Fruit fly (Drosophila melanogaster) whole organism, embryonic: Measurements from ENCODE around the gene Cks30A.
A peak's percentile ranks its signal among the peaks of the same experiment; 100 is the strongest.

Source experiments
- ATbp ChIP-seq: fragments of 200-800 bp; sonication (Bioruptor generic); optimal IDR thresholded peaks from 2 replicates; lab custom pipeline; 2017; ENCODE audit warnings: missing biosample characterization, mild to moderate bottlenecking, missing genetic modification characterization, missing genetic modification reagents
- Adf1 ChIP-seq: fragments of 200-800 bp; sonication (Bioruptor generic); IDR thresholded peaks from 2 replicates; pipeline ENCODE4 v1.3.6; 2022; ENCODE audit warnings: missing biosample characterization, missing genetic modification characterization
- CG10462 ChIP-seq: fragments of 200-800 bp; sonication (Bioruptor generic); optimal IDR thresholded peaks from 2 replicates; lab custom pipeline; 2016; ENCODE audit warnings: missing biosample characterization, missing genetic modification characterization
- CG11085 ChIP-seq: fragments of 200-800 bp; sonication (Bioruptor generic); IDR thresholded peaks from 2 replicates; pipeline ENCODE4 v1.3.6; 2022; ENCODE audit warnings: missing biosample characterization, missing genetic modification characterization
- CG12744 ChIP-seq: fragments of 200-800 bp; sonication (Bioruptor generic); optimal IDR thresholded peaks from 2 replicates; lab custom pipeline; 2016; ENCODE audit warnings: missing biosample characterization, missing genetic modification characterization
- CG12942 ChIP-seq: fragments of 200-800 bp; sonication (Bioruptor generic); optimal IDR thresholded peaks from 3 replicates; lab custom pipeline; 2016; ENCODE audit warnings: missing biosample characterization, missing genetic modification characterization
- CG13894 ChIP-seq: fragments of 200-800 bp; sonication (Bioruptor generic); optimal IDR thresholded peaks from 3 replicates; lab custom pipeline; 2018; ENCODE audit warnings: missing biosample characterization, mild to moderate bottlenecking, missing genetic modification characterization, moderate library complexity
- CG17912 ChIP-seq: fragments of 200-800 bp; sonication (Bioruptor generic); optimal IDR thresholded peaks from 2 replicates; lab custom pipeline; 2018; ENCODE audit warnings: missing biosample characterization, mild to moderate bottlenecking, missing genetic modification characterization
- CG18262 ChIP-seq: fragments of 200-800 bp; optimal IDR thresholded peaks from 3 replicates; lab custom pipeline; 2019; ENCODE audit warnings: missing biosample characterization, mild to moderate bottlenecking, missing genetic modification characterization, moderate library complexity
- CG2129 ChIP-seq: fragments of 200-800 bp; sonication (Bioruptor generic); IDR thresholded peaks from 2 replicates; pipeline ENCODE4 v1.3.6; 2022; ENCODE audit warnings: missing biosample characterization, missing genetic modification characterization; ENCODE audit not compliant: partially characterized antibody
- CG30403 ChIP-seq: fragments of 200-800 bp; sonication (Bioruptor generic); optimal IDR thresholded peaks from 3 replicates; lab custom pipeline; 2016; ENCODE audit warnings: missing biosample characterization, missing genetic modification characterization
- CG32532 ChIP-seq: fragments of 200-800 bp; sonication (Bioruptor generic); IDR thresholded peaks from 2 replicates; pipeline ENCODE4 v1.3.6; 2022; ENCODE audit warnings: missing biosample characterization, missing genetic modification characterization
- CG32767 ChIP-seq: fragments of 200-800 bp; sonication (Bioruptor generic); IDR thresholded peaks from 2 replicates; pipeline ENCODE4 v1.3.6; 2022; ENCODE audit warnings: missing biosample characterization, missing genetic modification characterization
- CG32772 ChIP-seq: fragments of 200-800 bp; sonication (Bioruptor generic); IDR thresholded peaks from 2 replicates; pipeline ENCODE4 v1.3.6; 2022; ENCODE audit warnings: missing biosample characterization, missing genetic modification characterization
- CG34376 ChIP-seq: fragments of 200-800 bp; sonication (Bioruptor generic); optimal IDR thresholded peaks from 2 replicates; lab custom pipeline; 2018; ENCODE audit warnings: missing biosample characterization, mild to moderate bottlenecking, missing genetic modification characterization
- CG3838 ChIP-seq: fragments of 200-800 bp; sonication (Bioruptor generic); optimal IDR thresholded peaks from 3 replicates; lab custom pipeline; 2016; ENCODE audit warnings: missing biosample characterization, missing genetic modification characterization
- CG6654 ChIP-seq: fragments of 200-800 bp; sonication (Bioruptor generic); optimal IDR thresholded peaks from 2 replicates; lab custom pipeline; 2017; ENCODE audit warnings: missing biosample characterization, mild to moderate bottlenecking, missing genetic modification characterization
- CG7556 ChIP-seq: fragments of 200-800 bp; sonication (Bioruptor generic); optimal IDR thresholded peaks from 2 replicates; lab custom pipeline; 2017; ENCODE audit warnings: missing biosample characterization, mild to moderate bottlenecking, missing genetic modification characterization
- CG7839 ChIP-seq: fragments of 200-800 bp; sonication (Bioruptor generic); optimal IDR thresholded peaks from 3 replicates; lab custom pipeline; 2018; ENCODE audit warnings: missing biosample characterization, mild to moderate bottlenecking, missing genetic modification characterization, moderate library complexity
- CG8089 ChIP-seq: fragments of 200-800 bp; sonication (Bioruptor generic); optimal IDR thresholded peaks from 3 replicates; lab custom pipeline; 2016; ENCODE audit warnings: missing biosample characterization, missing genetic modification characterization
- CG8765 ChIP-seq: fragments of 200-800 bp; sonication (Bioruptor generic); IDR thresholded peaks from 2 replicates; pipeline ENCODE4 v1.3.6; 2022; ENCODE audit warnings: missing biosample characterization, missing genetic modification characterization
- CTCF ChIP-seq: fragments of 200-800 bp; sonication (Bioruptor generic); optimal IDR thresholded peaks from 2 replicates; lab custom pipeline; 2017; ENCODE audit warnings: missing biosample characterization, mild to moderate bottlenecking, missing genetic modification characterization, moderate library complexity
- CkIIα-i1 ChIP-seq: fragments of 200-800 bp; sonication (Bioruptor generic); IDR thresholded peaks from 2 replicates; pipeline ENCODE4 v1.3.6; 2022; ENCODE audit warnings: missing biosample characterization, missing genetic modification characterization
- D19B ChIP-seq: fragments of 200-800 bp; sonication (Bioruptor generic); optimal IDR thresholded peaks from 2 replicates; lab custom pipeline; 2017; ENCODE audit warnings: missing biosample characterization, mild to moderate bottlenecking, missing genetic modification characterization
- Dek ChIP-seq: fragments of 200-800 bp; sonication (Bioruptor generic); optimal IDR thresholded peaks from 3 replicates; lab custom pipeline; 2019; ENCODE audit warnings: missing biosample characterization, mild to moderate bottlenecking, missing genetic modification characterization, moderate library complexity
- Dip3 ChIP-seq: fragments of 200-800 bp; sonication (Bioruptor generic); optimal IDR thresholded peaks from 3 replicates; lab custom pipeline; 2016; ENCODE audit warnings: missing biosample characterization, missing genetic modification characterization
- Gsc ChIP-seq: fragments of 200-800 bp; sonication (Bioruptor generic); IDR thresholded peaks from 2 replicates; pipeline ENCODE4 v1.3.6; 2022; ENCODE audit warnings: missing biosample characterization, missing genetic modification characterization
- Mes4 ChIP-seq: fragments of 200-800 bp; sonication (Bioruptor generic); optimal IDR thresholded peaks from 2 replicates; lab custom pipeline; 2016; ENCODE audit warnings: missing biosample characterization, missing genetic modification characterization
- ab ChIP-seq: fragments of 200-800 bp; sonication (Bioruptor generic); optimal IDR thresholded peaks from 2 replicates; lab custom pipeline; 2016; ENCODE audit warnings: missing biosample characterization, missing genetic modification characterization
- exex ChIP-seq: fragments of 200-800 bp; sonication (Bioruptor generic); optimal IDR thresholded peaks from 4 replicates; lab custom pipeline; 2018; ENCODE audit warnings: missing biosample characterization, mild to moderate bottlenecking, missing genetic modification characterization, moderate library complexity
- fd96Cb ChIP-seq: fragments of 200-800 bp; sonication (Bioruptor generic); optimal IDR thresholded peaks from 2 replicates; lab custom pipeline; 2018; ENCODE audit warnings: missing biosample characterization, mild to moderate bottlenecking, missing genetic modification characterization, moderate library complexity
- grau ChIP-seq: fragments of 200-800 bp; optimal IDR thresholded peaks from 3 replicates; lab custom pipeline; 2019; ENCODE audit warnings: missing biosample characterization, mild to moderate bottlenecking, missing genetic modification characterization, moderate library complexity
- ind ChIP-seq: fragments of 200-800 bp; sonication (Bioruptor generic); optimal IDR thresholded peaks from 3 replicates; lab custom pipeline; 2016; ENCODE audit warnings: missing biosample characterization, missing genetic modification characterization
- lab ChIP-seq: fragments of 200-800 bp; sonication (Bioruptor generic); optimal IDR thresholded peaks from 3 replicates; lab custom pipeline; 2017; ENCODE audit warnings: missing biosample characterization, missing genetic modification characterization, mild to moderate bottlenecking, moderate library complexity, missing genetic modification reagents
- nerfin-1 ChIP-seq: fragments of 200-800 bp; sonication (Bioruptor generic); optimal IDR thresholded peaks from 3 replicates; lab custom pipeline; 2019; ENCODE audit warnings: missing biosample characterization, mild to moderate bottlenecking, missing genetic modification characterization, moderate library complexity
- oc ChIP-seq: fragments of 200-800 bp; sonication (Bioruptor generic); optimal IDR thresholded peaks from 2 replicates; lab custom pipeline; 2018; ENCODE audit warnings: missing biosample characterization, mild to moderate bottlenecking, missing genetic modification characterization, moderate library complexity
- pzg ChIP-seq: fragments of 200-800 bp; sonication (Bioruptor generic); optimal IDR thresholded peaks from 3 replicates; lab custom pipeline; 2018; ENCODE audit warnings: missing biosample characterization, mild to moderate bottlenecking, missing genetic modification characterization, moderate library complexity
- slou ChIP-seq: fragments of 200-800 bp; sonication (Bioruptor generic); optimal IDR thresholded peaks from 3 replicates; lab custom pipeline; 2016; ENCODE audit warnings: missing biosample characterization, missing genetic modification characterization
- trh ChIP-seq: fragments of 200-800 bp; sonication (Bioruptor generic); optimal IDR thresholded peaks from 2 replicates; lab custom pipeline; 2016; ENCODE audit warnings: missing biosample characterization, missing genetic modification characterization

The Cks30A gene

DNA sequence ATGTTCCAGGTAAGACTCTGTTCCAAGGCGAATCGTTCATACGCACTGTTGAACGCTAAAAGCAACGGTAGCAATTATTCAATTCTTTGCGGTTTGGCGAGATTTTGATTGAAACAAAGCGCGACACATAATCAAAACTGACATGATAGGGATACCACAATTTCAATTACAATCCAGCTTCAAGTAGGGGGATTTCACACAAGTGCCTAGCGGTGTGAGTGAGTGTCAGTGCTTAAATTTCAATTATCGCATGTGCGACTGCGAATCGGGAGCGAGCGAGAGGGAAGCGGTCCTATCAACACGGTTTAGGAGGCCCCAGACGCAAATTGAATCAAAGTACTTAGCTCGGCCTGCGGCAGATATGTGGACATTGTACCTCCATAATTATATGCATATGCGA, 8.3 kb downstream of the Cks30A start:
- TF ChIP-seq Gsc (GFP tag; lab: Robert Waterston, UW), result no peak
- peak; percentile 2 for TF ChIP-seq CG34376 (GFP tag; lab: Kevin White, UChicago)
- TF ChIP-seq, all 482 proteins: peak for 1

DNA sequence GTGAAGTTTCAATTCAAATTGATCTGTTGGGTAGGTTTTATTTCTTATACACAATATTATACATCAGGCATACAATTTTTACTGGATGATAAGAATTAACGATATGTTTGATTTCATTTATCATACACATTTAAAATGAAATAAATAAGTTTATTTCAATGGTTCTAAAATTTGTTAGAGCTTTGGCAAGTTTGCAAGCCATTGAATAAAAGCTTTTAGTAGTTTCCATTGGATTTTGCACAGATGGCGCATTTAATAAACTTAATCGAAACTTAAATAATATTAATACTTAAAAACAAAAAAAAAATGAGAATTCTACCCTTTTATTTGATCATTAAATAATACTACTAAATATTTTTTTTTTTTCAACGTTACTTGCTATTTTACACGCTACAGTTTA, 11.4 kb downstream of the Cks30A start:
- TF ChIP-seq CTCF (peak; percentile 88), nerfin-1 (tag; lab: Kevin White, UChicago) (no peak), CG6654 (GFP tag; lab: Kevin White, UChicago) (peak; percentile 91), Dip3 (GFP tag; lab: Kevin White, UChicago) (no peak), CG32532 (GFP tag; lab: Robert Waterston, UW) (no peak), CG18262 (tag; lab: Kevin White, UChicago) (no peak), Mes4 (GFP tag; lab: Kevin White, UChicago) (no peak), CG32767 (GFP tag; lab: Robert Waterston, UW) (no peak), ind (GFP tag; lab: Kevin White, UChicago) (no peak), ab (GFP tag; lab: Kevin White, UChicago) (no peak), CG11085 (GFP tag; lab: Robert Waterston, UW) (no peak), CG13894 (tag; lab: Kevin White, UChicago) (peak; percentile 14), CG17912 (GFP tag; lab: Kevin White, UChicago) (no peak), CG2129 (no peak)
- TF ChIP-seq, all 482 proteins: peak for 3

dm6 chr2L:9342532-9342931, 12.0 kb downstream of the Cks30A start, which contains the start of gene CG3748:
Gene CG3748, plus strand, starts transcription at chr2L:9342832.
- TF ChIP-seq CG3838 (GFP tag; lab: Kevin White, UChicago) (no peak), CG7556 (GFP tag; lab: Kevin White, UChicago) (no peak), CG8089 (GFP tag; lab: Kevin White, UChicago) (no peak), CG32772 (no peak), trh (GFP tag; lab: Kevin White, UChicago) (no peak), pzg (GFP tag; lab: Kevin White, UChicago) (no peak), CkIIα-i1 (no peak), CG12942 (GFP tag; lab: Kevin White, UChicago) (no peak), CG8765 (no peak), exex (no peak), CG10462 (GFP tag; lab: Kevin White, UChicago) (no peak), D19B (GFP tag; lab: Kevin White, UChicago) (no peak), Dek (tag; lab: Kevin White, UChicago) (no peak), CG30403 (GFP tag; lab: Kevin White, UChicago) (no peak), Adf1 (no peak), oc (no peak), slou (GFP tag; lab: Kevin White, UChicago) (no peak), CG12744 (no peak)

- TF ChIP-seq grau (tag; lab: Kevin White, UChicago), result no peak
- no peak for TF ChIP-seq CG7839 (tag; lab: Kevin White, UChicago)
- no peak for TF ChIP-seq ATbp (GFP tag; lab: Kevin White, UChicago)
- no peak for TF ChIP-seq lab (GFP tag; lab: Kevin White, UChicago)
- no peak for TF ChIP-seq Adf1
- no peak for TF ChIP-seq fd96Cb (tag; lab: Kevin White, UChicago)
Measured at dm6 chr2L:9349246-9349645, 18.7 kb downstream of the Cks30A start, which contains the start of gene CG43350. Gene CG43350, plus strand, starts transcription at chr2L:9349546.
